Worm (Caenorhabditis elegans) whole organism, late embryonic: ENCODE results near the gene mrpl-51.

Source experiments
- F13H6.1 ChIP-seq: sonication (generic microtip); optimal IDR thresholded peaks from 2 replicates; lab custom pipeline; 2016; ENCODE audit warnings: missing genetic modification characterization, missing compliant biosample characterization
- ceh-30 ChIP-seq: fragments of 150-350 bp; optimal IDR thresholded peaks from 2 replicates; lab custom pipeline; 2014; ENCODE audit warnings: missing biosample characterization, missing genetic modification characterization

ce11 chrIV:12080807-12081206, 49.7 kb downstream of the mrpl-51 start:
- TF ChIP-seq ceh-30 (tag; lab: Kevin White, UChicago) (no peak), F13H6.1 (tag; lab: Kevin White, UChicago) (no peak)
